Worm (Caenorhabditis elegans) whole organism, L1 larva: ENCODE results near the gene R03G8.6.
A peak's percentile ranks its signal among the peaks of the same experiment; 100 is the strongest.

Experiments used
- C04F5.9 ChIP-seq: sonication (generic microtip); optimal IDR thresholded peaks from 2 replicates; lab custom pipeline; 2016; ENCODE audit warnings: missing genetic modification characterization, missing compliant biosample characterization
- C16A3.4 ChIP-seq: fragments of 150-350 bp; optimal IDR thresholded peaks from 2 replicates; lab custom pipeline; 2014; ENCODE audit warnings: missing biosample characterization, missing genetic modification characterization
- alr-1 ChIP-seq: fragments of 200-800 bp; sonication (Bioruptor generic); optimal IDR thresholded peaks from 2 replicates; lab custom pipeline; 2018; ENCODE audit warnings: borderline replicate concordance, mild to moderate bottlenecking, missing genetic modification characterization, missing compliant biosample characterization
- ama-1 ChIP-seq: fragments of 150-350 bp; optimal IDR thresholded peaks from 2 replicates; lab custom pipeline; 2014
- blmp-1 ChIP-seq: fragments of 150-350 bp; optimal IDR thresholded peaks from 2 replicates; lab custom pipeline; 2014; ENCODE audit warnings: missing biosample characterization, missing genetic modification characterization
- ceh-82 ChIP-seq, 3 experiments: fragments of 150-350 bp in 1 of 3; sonication (generic microtip) in 2 of 3; optimal IDR thresholded peaks; 2 replicates each; lab custom pipeline; 2014 to 2017; ENCODE audit warnings: missing biosample characterization in 3 of 3, missing genetic modification characterization in 3 of 3
- dsc-1 ChIP-seq: sonication (generic microtip); optimal IDR thresholded peaks from 2 replicates; lab custom pipeline; 2016; ENCODE audit warnings: mild to moderate bottlenecking, missing genetic modification characterization, missing compliant biosample characterization
- efl-1 ChIP-seq, 4 experiments: fragments of 150-350 bp; optimal IDR thresholded peaks in 3 of 4; peaks in 1 of 4; 1 replicate in 1 of 4; 2 replicates in 3 of 4; lab custom pipeline; 2014; ENCODE audit warnings: missing biosample characterization in 2 of 4, missing genetic modification characterization in 2 of 4, missing genetic modification reagents in 2 of 4
- egl-13 ChIP-seq: sonication (generic microtip); optimal IDR thresholded peaks from 2 replicates; lab custom pipeline; 2016; ENCODE audit warnings: missing genotype, missing genetic modification reagents, missing genetic modification characterization, missing compliant biosample characterization
- elt-3 ChIP-seq, 6 experiments: fragments of 150-350 bp in 1 of 6; sonication (generic microtip); optimal IDR thresholded peaks; 2 replicates each; lab custom pipeline; 2017 to 2018; ENCODE audit warnings: missing biosample characterization in 6 of 6, missing genetic modification characterization in 6 of 6, inconsistent platforms in 1 of 6
- grh-1 ChIP-seq: fragments of 200-800 bp; sonication (Bioruptor generic); IDR thresholded peaks from 2 replicates; pipeline ENCODE4 v1.3.6; 2022; ENCODE audit warnings: missing genetic modification reagents, missing genetic modification characterization, missing compliant biosample characterization
- hpl-2 ChIP-seq: fragments of 150-350 bp; optimal IDR thresholded peaks from 2 replicates; lab custom pipeline; 2014; ENCODE audit warnings: missing biosample characterization, missing genetic modification reagents, missing genetic modification characterization
- irx-1 ChIP-seq: sonication (generic microtip); optimal IDR thresholded peaks from 2 replicates; lab custom pipeline; 2016; ENCODE audit warnings: missing genetic modification characterization, missing compliant biosample characterization
- isw-1 ChIP-seq: fragments of 200-800 bp; sonication (Bioruptor generic); IDR thresholded peaks from 2 replicates; pipeline ENCODE4 v1.3.6; 2022; ENCODE audit warnings: missing genetic modification characterization, missing compliant biosample characterization
- jun-1 ChIP-seq: fragments of 150-350 bp; optimal IDR thresholded peaks from 2 replicates; lab custom pipeline; 2014; ENCODE audit warnings: missing biosample characterization, missing genetic modification reagents, missing genetic modification characterization
- lin-13 ChIP-seq: fragments of 150-350 bp; optimal IDR thresholded peaks from 2 replicates; lab custom pipeline; 2014; ENCODE audit warnings: missing biosample characterization, missing genetic modification reagents, missing genetic modification characterization
- lin-14 ChIP-seq: fragments of 200-800 bp; sonication (Bioruptor generic); optimal IDR thresholded peaks from 2 replicates; lab custom pipeline; 2018; ENCODE audit warnings: mild to moderate bottlenecking, missing genetic modification characterization, moderate library complexity, missing compliant biosample characterization
- lin-15B ChIP-seq: fragments of 150-350 bp; sonication (generic microtip); optimal IDR thresholded peaks from 3 replicates; lab custom pipeline; 2014; ENCODE audit warnings: missing biosample characterization, missing genetic modification characterization
- lin-35 ChIP-seq, 2 experiments: fragments of 150-350 bp; optimal IDR thresholded peaks; 2 replicates each; lab custom pipeline; 2014; ENCODE audit warnings: missing biosample characterization in 2 of 2, missing genetic modification characterization in 2 of 2, missing genetic modification reagents in 2 of 2
- lir-3 ChIP-seq: sonication (generic microtip); optimal IDR thresholded peaks from 2 replicates; lab custom pipeline; 2016; ENCODE audit warnings: mild to moderate bottlenecking, missing genetic modification characterization, moderate library complexity, missing compliant biosample characterization; ENCODE audit not compliant: poor library complexity
- lsy-2 ChIP-seq, 2 experiments: fragments of 150-350 bp; optimal IDR thresholded peaks; 2 replicates each; lab custom pipeline; 2014; ENCODE audit warnings: missing biosample characterization in 2 of 2, missing genetic modification characterization in 2 of 2
- mdl-1 ChIP-seq, 2 experiments: fragments of 150-350 bp; optimal IDR thresholded peaks; 2 replicates each; lab custom pipeline; 2014 to 2017; ENCODE audit warnings: missing biosample characterization in 2 of 2, missing genetic modification characterization in 2 of 2, inconsistent platforms in 1 of 2
- mep-1 ChIP-seq: fragments of 150-350 bp; optimal IDR thresholded peaks from 2 replicates; lab custom pipeline; 2014; ENCODE audit warnings: missing biosample characterization, missing genetic modification characterization
- nhr-19 ChIP-seq: fragments of 200-800 bp; sonication (Bioruptor generic); conservative IDR thresholded peaks from 2 replicates; pipeline ENCODE4 v1.3.6; 2022; ENCODE audit warnings: missing genetic modification characterization, missing compliant biosample characterization
- nhr-20 ChIP-seq: sonication (generic microtip); optimal IDR thresholded peaks from 2 replicates; lab custom pipeline; 2016; ENCODE audit warnings: mild to moderate bottlenecking, missing genetic modification characterization, missing compliant biosample characterization
- nhr-47 ChIP-seq: sonication (generic microtip); optimal IDR thresholded peaks from 2 replicates; lab custom pipeline; 2016; ENCODE audit warnings: mild to moderate bottlenecking, missing genetic modification characterization, moderate library complexity, missing compliant biosample characterization
- nhr-71 ChIP-seq: sonication (generic microtip); optimal IDR thresholded peaks from 2 replicates; lab custom pipeline; 2016; ENCODE audit warnings: mild to moderate bottlenecking, missing genetic modification characterization, moderate library complexity, missing compliant biosample characterization
- nhr-76 ChIP-seq: sonication (generic microtip); optimal IDR thresholded peaks from 2 replicates; lab custom pipeline; 2017; ENCODE audit warnings: missing biosample characterization, missing genetic modification characterization
- nhr-77 ChIP-seq: fragments of 150-350 bp; optimal IDR thresholded peaks from 2 replicates; lab custom pipeline; 2014; ENCODE audit warnings: missing biosample characterization, missing genetic modification characterization
- nhr-85 ChIP-seq: sonication (generic microtip); peaks from one replicate; lab custom pipeline; 2016; ENCODE audit warnings: missing genetic modification characterization, inconsistent platforms, missing compliant biosample characterization
- nhr-90 ChIP-seq: sonication (generic microtip); optimal IDR thresholded peaks from 2 replicates; lab custom pipeline; 2016; ENCODE audit warnings: mild to moderate bottlenecking, missing genetic modification characterization, missing compliant biosample characterization; ENCODE audit not compliant: poor library complexity
- pax-3 ChIP-seq: fragments of 200-800 bp; sonication (Bioruptor generic); optimal IDR thresholded peaks from 2 replicates; lab custom pipeline; 2018; ENCODE audit warnings: mild to moderate bottlenecking, missing genetic modification characterization, moderate library complexity, missing compliant biosample characterization
- rnt-1 ChIP-seq: sonication (generic microtip); optimal IDR thresholded peaks from 2 replicates; lab custom pipeline; 2016; ENCODE audit warnings: mild to moderate bottlenecking, missing genetic modification characterization, moderate library complexity, missing compliant biosample characterization
- snu-23 ChIP-seq: sonication (generic microtip); optimal IDR thresholded peaks from 2 replicates; lab custom pipeline; 2016; ENCODE audit warnings: missing genetic modification characterization, missing compliant biosample characterization
- sox-4 ChIP-seq: sonication (generic microtip); optimal IDR thresholded peaks from 2 replicates; lab custom pipeline; 2016; ENCODE audit warnings: missing genetic modification characterization, missing compliant biosample characterization
- sptf-1 ChIP-seq: fragments of 150-350 bp; optimal IDR thresholded peaks from 2 replicates; lab custom pipeline; 2014; ENCODE audit warnings: missing biosample characterization, missing genetic modification characterization
- sup-37 ChIP-seq: fragments of 200-800 bp; sonication (Bioruptor generic); optimal IDR thresholded peaks from 2 replicates; lab custom pipeline; 2018; ENCODE audit warnings: mild to moderate bottlenecking, missing genetic modification characterization, missing compliant biosample characterization
- swsn-7 ChIP-seq: sonication (generic microtip); optimal IDR thresholded peaks from 2 replicates; lab custom pipeline; 2016; ENCODE audit warnings: missing genetic modification characterization, missing compliant biosample characterization
- tbx-2 ChIP-seq: sonication (generic microtip); optimal IDR thresholded peaks from 2 replicates; lab custom pipeline; 2016; ENCODE audit warnings: missing genetic modification characterization, missing compliant biosample characterization
- tlp-1 ChIP-seq: fragments of 150-350 bp; optimal IDR thresholded peaks from 2 replicates; lab custom pipeline; 2014; ENCODE audit warnings: missing biosample characterization, missing genetic modification characterization
- unc-130 ChIP-seq: fragments of 150-350 bp; optimal IDR thresholded peaks from 2 replicates; lab custom pipeline; 2017; ENCODE audit warnings: missing biosample characterization, missing genetic modification characterization, inconsistent platforms
- unc-62 ChIP-seq: fragments of 150-350 bp; optimal IDR thresholded peaks from 2 replicates; lab custom pipeline; 2014; ENCODE audit warnings: missing biosample characterization, missing genetic modification reagents, missing genetic modification characterization
- unc-98 ChIP-seq: fragments of 200-800 bp; sonication (Bioruptor generic); IDR thresholded peaks from 2 replicates; pipeline ENCODE4 v1.3.6; 2022; ENCODE audit warnings: missing genetic modification characterization, missing compliant biosample characterization
- ztf-4 ChIP-seq: fragments of 150-350 bp; optimal IDR thresholded peaks from 2 replicates; lab custom pipeline; 2014; ENCODE audit warnings: missing biosample characterization, missing genetic modification characterization

The R03G8.6 gene

ce11 chrX:13143762-13144732 lies 43.7 kb upstream of the R03G8.6 start (continued):
- TF ChIP-seq C04F5.9 (tag; lab: Kevin White, UChicago) (no peak), nhr-90 (tag; lab: Kevin White, UChicago) (peak; percentile 26), rnt-1 (tag; lab: Kevin White, UChicago) (peak; percentile 32), tbx-2 (tag; lab: Kevin White, UChicago) (peak; percentile 34), grh-1 (GFP tag; lab: Robert Waterston, UW) (0 out of 2 replicates have a peak, but pooled peaks have one; percentile 4), lin-13 (GFP tag; lab: Kevin White, UChicago) (no peak), tlp-1 (tag; lab: Kevin White, UChicago) (no peak), unc-98 (no peak)

ce11 chrX:13143236-13143635 lies 42.9 kb upstream of the R03G8.6 start:
- no peak for TF ChIP-seq ama-1 (lab: Kevin White, UChicago)
- TF ChIP-seq efl-1 (optimal IDR thresholded peaks at IDR 0.05; lab: Kevin White, UChicago) = no peak
- peak in 1 of 2 experiments; percentile 70 for TF ChIP-seq efl-1 (GFP tag; optimal IDR thresholded peaks at IDR 0.05 in 1 of 2; lab: Kevin White, UChicago)

- TF ChIP-seq lin-15B (tag; lab: Kevin White, UChicago) (no peak), blmp-1 (tag; lab: Kevin White, UChicago) (peak; percentile 88), mep-1 (tag; lab: Kevin White, UChicago) (peak; percentile 74), lir-3 (tag; lab: Kevin White, UChicago) (peak; percentile 47), swsn-7 (tag; lab: Kevin White, UChicago) (peak; percentile 16), snu-23 (peak; percentile 81), lin-14 (peak; percentile 86), lsy-2 (tag; optimal IDR thresholded peaks at IDR 0.05; lab: Kevin White, UChicago) (peak; percentile 28 to 61), isw-1 (GFP tag; lab: Robert Waterston, UW) (no peak), nhr-47 (peak; percentile 41), hpl-2 (no peak), sox-4 (tag; lab: Kevin White, UChicago) (no peak), elt-3 (tag; optimal IDR thresholded peaks at IDR 0.05; lab: Kevin White, UChicago) (peak in 2 of 6 experiments; percentile 72 to 80), nhr-77 (tag; lab: Kevin White, UChicago) (no peak), rnt-1 (tag; lab: Kevin White, UChicago) (peak; percentile 57), grh-1 (GFP tag; lab: Robert Waterston, UW) (peak; percentile 61), sup-37 (no peak), ama-1 (lab: Kevin White, UChicago) (no peak), ztf-4 (tag; lab: Kevin White, UChicago) (peak; percentile 55), nhr-20 (tag; lab: Kevin White, UChicago) (peak; percentile 83), nhr-76 (tag; lab: Kevin White, UChicago) (no peak), nhr-71 (tag; lab: Kevin White, UChicago) (peak; percentile 84), C16A3.4 (tag; lab: Kevin White, UChicago) (peak; percentile 8), unc-62 (GFP tag; lab: Kevin White, UChicago) (no peak), unc-98 (no peak), lin-35 (GFP tag; optimal IDR thresholded peaks at IDR 0.05; lab: Kevin White, UChicago) (peak in 1 of 2 experiments; percentile 73), ceh-82 (tag; optimal IDR thresholded peaks at IDR 0.05; lab: Kevin White, UChicago) (no peak), lin-13 (GFP tag; lab: Kevin White, UChicago) (peak; percentile 32), efl-1 (optimal IDR thresholded peaks at IDR 0.05; lab: Kevin White, UChicago) (no peak), efl-1 (GFP tag; optimal IDR thresholded peaks at IDR 0.05 in 1 of 2; lab: Kevin White, UChicago) (peak in 1 of 2 experiments; percentile 91), dsc-1 (tag; lab: Kevin White, UChicago) (peak; percentile 23), pax-3 (tag; lab: Kevin White, UChicago) (no peak), egl-13 (tag; lab: Kevin White, UChicago) (no peak), alr-1 (tag; lab: Kevin White, UChicago) (no peak), tlp-1 (tag; lab: Kevin White, UChicago) (no peak), nhr-85 (tag; lab: Kevin White, UChicago) (peak; percentile 96), irx-1 (peak; percentile 30), unc-130 (peak; percentile 41), nhr-90 (tag; lab: Kevin White, UChicago) (peak; percentile 81), jun-1 (no peak), mdl-1 (tag; optimal IDR thresholded peaks at IDR 0.05; lab: Kevin White, UChicago) (peak in 1 of 2 experiments; percentile 85), nhr-19 (GFP tag; lab: Robert Waterston, UW) (peak; percentile 66), sptf-1 (tag; lab: Kevin White, UChicago) (no peak)
These were observed 41.1 kb upstream of the R03G8.6 start, which contains the start of gene F09A5.3 for ce11 chrX:13141440-13141839. F09A5.3 (plus strand) TSS chrX:13141601.
